Fruit fly (Drosophila melanogaster) whole organism, adult: ENCODE data around the gene Tep1.

Experiments
- CG11617 ChIP-seq: fragments of 200-800 bp; sonication (Bioruptor generic); optimal IDR thresholded peaks from 2 replicates; lab custom pipeline; 2017; ENCODE audit warnings: mild to moderate bottlenecking, missing biosample characterization, missing genetic modification reagents, missing genetic modification characterization
- CG12768 ChIP-seq: fragments of 200-800 bp; sonication (Bioruptor generic); optimal IDR thresholded peaks from 2 replicates; lab custom pipeline; 2017; ENCODE audit warnings: missing biosample characterization, missing genetic modification characterization, mild to moderate bottlenecking, moderate library complexity, missing genetic modification reagents
- CG14711 ChIP-seq: fragments of 200-800 bp; sonication (Bioruptor generic); optimal IDR thresholded peaks from 2 replicates; lab custom pipeline; 2018; ENCODE audit warnings: missing biosample characterization, mild to moderate bottlenecking, missing genetic modification characterization, moderate library complexity
- CG1620 ChIP-seq: fragments of 200-800 bp; sonication (Bioruptor generic); optimal IDR thresholded peaks from 2 replicates; lab custom pipeline; 2016; ENCODE audit warnings: missing biosample characterization, missing genetic modification characterization
- CG33017 ChIP-seq: fragments of 200-800 bp; sonication (Bioruptor generic); optimal IDR thresholded peaks from 2 replicates; lab custom pipeline; 2018; ENCODE audit warnings: missing biosample characterization, mild to moderate bottlenecking, missing genetic modification characterization, moderate library complexity
- CG5204 ChIP-seq: fragments of 200-800 bp; sonication (Bioruptor generic); optimal IDR thresholded peaks from 2 replicates; lab custom pipeline; 2016; ENCODE audit warnings: missing biosample characterization, missing genetic modification characterization
- CG7045 ChIP-seq: fragments of 200-800 bp; sonication (Bioruptor generic); optimal IDR thresholded peaks from 2 replicates; lab custom pipeline; 2017; ENCODE audit warnings: missing biosample characterization, mild to moderate bottlenecking, missing genetic modification characterization
- CG7101 ChIP-seq: fragments of 200-800 bp; sonication (Bioruptor generic); optimal IDR thresholded peaks from 2 replicates; lab custom pipeline; 2018; ENCODE audit warnings: missing biosample characterization, mild to moderate bottlenecking, missing genetic modification characterization, moderate library complexity
- Clk ChIP-seq: fragments of 200-800 bp; sonication (Bioruptor generic); optimal IDR thresholded peaks from 2 replicates; lab custom pipeline; 2017; ENCODE audit warnings: missing biosample characterization, missing genetic modification characterization
- Crg-1 ChIP-seq: fragments of 200-800 bp; sonication (Bioruptor generic); optimal IDR thresholded peaks from 2 replicates; lab custom pipeline; 2016; ENCODE audit warnings: missing biosample characterization, missing genetic modification characterization
- Hr96 ChIP-seq: fragments of 200-800 bp; sonication (Bioruptor generic); optimal IDR thresholded peaks from 2 replicates; lab custom pipeline; 2016; ENCODE audit warnings: missing biosample characterization, missing genetic modification characterization
- Mnt ChIP-seq: fragments of 200-800 bp; sonication (Bioruptor generic); optimal IDR thresholded peaks from 2 replicates; lab custom pipeline; 2016; ENCODE audit warnings: missing biosample characterization, mild to moderate bottlenecking, missing genetic modification characterization
- bab1 ChIP-seq: fragments of 200-800 bp; sonication (Bioruptor generic); optimal IDR thresholded peaks from 3 replicates; lab custom pipeline; 2019; ENCODE audit warnings: missing biosample characterization, mild to moderate bottlenecking, missing genetic modification characterization, moderate library complexity
- cic ChIP-seq: fragments of 200-800 bp; sonication (Bioruptor generic); optimal IDR thresholded peaks from 2 replicates; lab custom pipeline; 2017; ENCODE audit warnings: missing biosample characterization, mild to moderate bottlenecking, missing genetic modification characterization, moderate library complexity
- cnc ChIP-seq, 2 experiments: fragments of >200 bp; optimal IDR thresholded peaks; 2 replicates each; lab custom pipeline; 2017
- kay ChIP-seq: fragments of 200-800 bp; sonication (Bioruptor generic); peaks from one replicate; lab custom pipeline; 2016; ENCODE audit warnings: missing biosample characterization, missing genetic modification characterization, borderline replicate concordance
- ovo ChIP-seq: fragments of 200-800 bp; sonication (Bioruptor generic); optimal IDR thresholded peaks from 2 replicates; lab custom pipeline; 2016; ENCODE audit warnings: missing biosample characterization, missing genetic modification characterization
- pad ChIP-seq: fragments of 200-800 bp; sonication (Bioruptor generic); optimal IDR thresholded peaks from 3 replicates; lab custom pipeline; 2017; ENCODE audit warnings: missing biosample characterization, missing genetic modification characterization, mild to moderate bottlenecking, moderate library complexity, missing genetic modification reagents
- tj ChIP-seq: fragments of 200-800 bp; sonication (Bioruptor generic); optimal IDR thresholded peaks from 3 replicates; lab custom pipeline; 2017; ENCODE audit warnings: missing biosample characterization, mild to moderate bottlenecking, missing genetic modification characterization, moderate library complexity
- toe ChIP-seq: fragments of 200-800 bp; sonication (Bioruptor generic); optimal IDR thresholded peaks from 2 replicates; lab custom pipeline; 2016; ENCODE audit warnings: missing biosample characterization, missing genetic modification characterization

Tep1 gene

dm6 chr2L:15912901-15913673 lies 19.5 kb upstream of the Tep1 start:
- peak; percentile 51 for TF ChIP-seq CG33017 (tag; lab: Kevin White, UChicago)
- TF ChIP-seq toe (GFP tag; lab: Kevin White, UChicago), result peak; percentile 39
- TF ChIP-seq CG1620 (GFP tag; lab: Kevin White, UChicago), result no peak
- no peak for TF ChIP-seq Hr96
- TF ChIP-seq CG7101 (tag; lab: Kevin White, UChicago), result peak; percentile 49
- peak; percentile 99 for TF ChIP-seq ovo (GFP tag; lab: Kevin White, UChicago)
- TF ChIP-seq CG14711 (tag; lab: Kevin White, UChicago), result peak; percentile 57
- peak; percentile 63 for TF ChIP-seq CG11617 (GFP tag; lab: Kevin White, UChicago)
- TF ChIP-seq tj, result no peak
- TF ChIP-seq pad (GFP tag; lab: Kevin White, UChicago), result peak; percentile 71
- TF ChIP-seq kay (GFP tag; lab: Kevin White, UChicago), result peak; percentile 77
- peak; percentile 90 for TF ChIP-seq cic (GFP tag; lab: Kevin White, UChicago)
- peak; percentile 93 for TF ChIP-seq Mnt (GFP tag; lab: Kevin White, UChicago)
- TF ChIP-seq CG12768 (GFP tag; lab: Kevin White, UChicago), result no peak
- peak; percentile 43 for TF ChIP-seq CG7045

DNA sequence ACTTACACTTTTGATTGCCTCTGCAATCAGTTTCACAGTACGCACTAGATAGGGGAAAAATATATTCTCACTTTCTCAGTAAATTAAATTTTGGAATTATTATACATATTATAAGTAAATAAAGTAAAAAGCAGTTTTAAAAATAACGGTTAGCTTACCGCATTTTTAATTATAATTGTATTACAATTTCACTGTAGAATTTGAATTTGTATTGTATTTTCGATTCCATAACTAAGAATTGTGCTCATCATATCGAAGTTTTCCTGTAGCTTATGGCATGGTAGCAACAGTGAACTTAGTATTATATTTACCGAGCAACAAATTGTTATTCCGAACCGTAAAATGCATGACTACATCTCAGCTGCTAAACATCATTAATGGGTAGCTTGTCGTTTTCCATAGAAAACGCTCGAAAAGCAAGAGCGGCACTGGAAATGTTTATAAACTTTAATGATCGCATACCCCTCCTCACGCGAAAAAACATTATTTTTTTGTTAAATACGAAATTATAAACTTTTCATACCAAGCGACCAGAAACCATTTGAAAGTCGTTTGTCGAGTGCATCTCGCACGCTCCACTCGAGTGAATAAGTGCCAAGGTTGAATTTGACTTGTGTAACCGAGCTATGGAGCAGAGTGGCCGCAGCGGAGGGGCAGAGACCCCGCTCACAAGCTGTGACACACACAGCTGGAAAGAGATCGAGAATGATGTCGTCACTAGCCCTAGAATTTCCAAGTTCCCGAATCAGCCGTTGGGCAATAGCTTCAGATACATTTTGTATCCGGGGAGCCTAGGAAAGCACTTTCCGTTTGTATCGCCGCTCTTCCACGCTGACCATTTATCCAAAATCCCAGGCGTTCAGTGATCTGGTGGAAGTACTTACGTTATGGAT lies 18.6 kb upstream of the Tep1 start:
- TF ChIP-seq cnc (optimal IDR thresholded peaks at IDR 0.05; lab: Kevin White, UChicago) (no peak), Hr96 (peak; percentile 38), CG14711 (tag; lab: Kevin White, UChicago) (peak; percentile 88), cic (GFP tag; lab: Kevin White, UChicago) (peak; percentile 38), bab1 (GFP tag; lab: Kevin White, UChicago) (peak; percentile 93), CG1620 (GFP tag; lab: Kevin White, UChicago) (peak; percentile 32), ovo (GFP tag; lab: Kevin White, UChicago) (no peak), Crg-1 (peak; percentile 84), toe (GFP tag; lab: Kevin White, UChicago) (peak; percentile 65), CG5204 (GFP tag; lab: Kevin White, UChicago) (peak; percentile 76), CG12768 (GFP tag; lab: Kevin White, UChicago) (peak; percentile 90), Mnt (GFP tag; lab: Kevin White, UChicago) (peak; percentile 33), CG33017 (tag; lab: Kevin White, UChicago) (peak; percentile 93), CG7045 (peak; percentile 91), tj (peak; percentile 91), kay (GFP tag; lab: Kevin White, UChicago) (peak; percentile 98), pad (GFP tag; lab: Kevin White, UChicago) (peak; percentile 77), CG11617 (GFP tag; lab: Kevin White, UChicago) (peak; percentile 92), Clk (peak; percentile 69), CG7101 (tag; lab: Kevin White, UChicago) (peak; percentile 93)

dm6 chr2L:15911591-15912007 lies 18.0 kb upstream of the Tep1 start:
- TF ChIP-seq CG11617 (GFP tag; lab: Kevin White, UChicago), result no peak
- TF ChIP-seq pad (GFP tag; lab: Kevin White, UChicago), result no peak
- TF ChIP-seq Crg-1, result no peak
- TF ChIP-seq tj, result no peak
- no peak for TF ChIP-seq bab1 (GFP tag; lab: Kevin White, UChicago)
- no peak for TF ChIP-seq CG5204 (GFP tag; lab: Kevin White, UChicago)
- no peak for TF ChIP-seq CG7045
- no peak for TF ChIP-seq Clk

DNA sequence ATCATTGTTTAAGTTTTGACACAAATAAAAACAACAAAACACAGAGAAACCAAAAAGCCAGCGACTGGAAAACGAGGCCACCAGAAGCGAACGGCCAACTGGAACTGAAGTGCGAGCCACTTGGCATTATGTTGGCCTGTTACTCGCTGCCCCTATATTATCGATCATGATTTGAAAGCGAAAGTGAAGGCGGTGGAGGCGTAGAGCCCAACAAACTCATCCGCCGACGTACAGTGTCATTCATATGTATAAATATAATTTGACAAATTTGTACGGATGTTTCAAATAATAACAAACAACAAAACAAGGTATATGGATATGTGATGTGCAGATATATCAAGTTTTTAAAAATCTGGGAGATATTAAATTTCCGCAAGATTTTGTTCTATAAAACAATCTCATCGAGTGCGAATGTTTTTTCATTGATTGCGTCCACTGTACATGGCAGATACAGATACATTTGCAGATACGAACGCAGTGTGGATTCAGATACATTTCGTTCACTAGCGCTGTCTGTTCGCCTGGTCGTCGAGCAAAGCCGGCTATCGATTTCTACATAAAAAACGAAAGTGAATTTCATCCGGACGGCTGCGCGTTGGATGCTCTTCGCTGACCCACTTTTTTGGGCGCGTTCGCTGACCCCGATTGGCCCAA lies 17.5 kb upstream of the Tep1 start:
- TF ChIP-seq Mnt (GFP tag; lab: Kevin White, UChicago), result no peak
- TF ChIP-seq Crg-1, result no peak
- TF ChIP-seq CG1620 (GFP tag; lab: Kevin White, UChicago), result peak; percentile 13
- peak; percentile 61 for TF ChIP-seq CG14711 (tag; lab: Kevin White, UChicago)
- no peak for TF ChIP-seq ovo (GFP tag; lab: Kevin White, UChicago)
- peak; percentile 69 for TF ChIP-seq CG5204 (GFP tag; lab: Kevin White, UChicago)
- no peak for TF ChIP-seq Clk
- TF ChIP-seq Hr96, result peak; percentile 20
- no peak for TF ChIP-seq cnc (optimal IDR thresholded peaks at IDR 0.05; lab: Kevin White, UChicago)
- no peak for TF ChIP-seq cic (GFP tag; lab: Kevin White, UChicago)
- peak; percentile 12 for TF ChIP-seq pad (GFP tag; lab: Kevin White, UChicago)
- TF ChIP-seq toe (GFP tag; lab: Kevin White, UChicago), result peak; percentile 48
- TF ChIP-seq bab1 (GFP tag; lab: Kevin White, UChicago), result peak; percentile 85
- no peak for TF ChIP-seq CG12768 (GFP tag; lab: Kevin White, UChicago)
- peak; percentile 26 for TF ChIP-seq CG7101 (tag; lab: Kevin White, UChicago)
- TF ChIP-seq tj, result no peak
- peak; percentile 29 for TF ChIP-seq CG7045
- TF ChIP-seq CG11617 (GFP tag; lab: Kevin White, UChicago), result peak; percentile 12
- no peak for TF ChIP-seq CG33017 (tag; lab: Kevin White, UChicago)
- TF ChIP-seq kay (GFP tag; lab: Kevin White, UChicago), result peak; percentile 72
